Worm (Caenorhabditis elegans): ENCODE data around the gene F31F4.1.

DNA sequence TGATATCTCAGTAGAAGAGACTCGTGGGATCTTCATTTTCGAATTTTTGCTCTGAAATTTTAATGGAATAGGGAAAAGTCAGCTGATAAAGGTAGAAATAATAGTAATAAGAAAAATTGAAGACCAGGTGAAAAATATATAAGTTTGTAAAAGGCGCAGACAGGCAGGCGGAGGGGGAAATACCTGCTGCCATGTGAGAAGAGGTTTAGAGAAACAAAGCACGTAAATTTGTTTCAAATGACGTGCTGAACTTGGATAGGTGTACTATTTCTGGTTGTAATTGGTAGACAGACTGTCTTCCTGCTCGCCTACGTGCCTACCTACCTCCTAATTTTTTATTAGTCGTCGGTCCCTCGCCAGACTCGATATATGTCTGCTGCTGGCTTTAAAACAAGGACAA, 16.4 kb upstream of the F31F4.1 start, which contains the start of gene nhr-180:
- no peak for TF ChIP-seq fkh-10 (GFP tag; optimal IDR thresholded peaks at IDR 0.05)
- no peak for TF ChIP-seq pha-4 (GFP tag; IDR thresholded peaks at IDR 0.05)
- TF ChIP-seq pha-4 (tag; optimal IDR thresholded peaks at IDR 0.05), result no peak
- no peak for TF ChIP-seq dpl-1 (GFP tag; optimal IDR thresholded peaks at IDR 0.05)
- no peak for TF ChIP-seq ama-1 (optimal IDR thresholded peaks at IDR 0.05)
- TF ChIP-seq lsy-2 (tag; optimal IDR thresholded peaks at IDR 0.05), result no peak
- TF ChIP-seq dve-1 (tag; optimal IDR thresholded peaks at IDR 0.05; ENCODE audit: insufficient read depth), result no peak
- no peak for TF ChIP-seq unc-62 (GFP tag; optimal IDR thresholded peaks at IDR 0.05 in 1 of 2)
- no peak for TF ChIP-seq unc-62 (tag; optimal IDR thresholded peaks at IDR 0.05)
- TF ChIP-seq R02D3.7 (tag; optimal IDR thresholded peaks at IDR 0.05), result no peak
- no peak for TF ChIP-seq nhr-25 (tag; optimal IDR thresholded peaks at IDR 0.05; ENCODE audit: borderline replicate concordance, insufficient read depth)
